Worm (Caenorhabditis elegans) whole organism, L3 larva: ENCODE results near the gene sulp-4.

Experiments
- R02D3.7 ChIP-seq: fragments of 150-350 bp; optimal IDR thresholded peaks from 2 replicates; lab custom pipeline; 2014; ENCODE audit warnings: missing biosample characterization, missing genetic modification characterization
- ZK546.5 ChIP-seq: sonication (generic microtip); optimal IDR thresholded peaks from 2 replicates; lab custom pipeline; 2017; ENCODE audit warnings: missing biosample characterization, missing genetic modification characterization
- aly-2 ChIP-seq: fragments of 150-350 bp; optimal IDR thresholded peaks from 2 replicates; lab custom pipeline; 2014; ENCODE audit warnings: missing biosample characterization, missing genetic modification characterization
- ama-1 ChIP-seq: fragments of 150-350 bp; optimal IDR thresholded peaks from 2 replicates; lab custom pipeline; 2018
- ceh-16 ChIP-seq: sonication (generic microtip); optimal IDR thresholded peaks from 2 replicates; lab custom pipeline; 2017; ENCODE audit warnings: missing biosample characterization, missing genetic modification characterization
- ceh-28 ChIP-seq: fragments of 150-350 bp; optimal IDR thresholded peaks from 2 replicates; lab custom pipeline; 2014; ENCODE audit warnings: missing biosample characterization, missing genetic modification reagents, missing genetic modification characterization
- ceh-82 ChIP-seq: fragments of 150-350 bp; optimal IDR thresholded peaks from 2 replicates; lab custom pipeline; 2014; ENCODE audit warnings: missing biosample characterization, missing genetic modification characterization
- ceh-9 ChIP-seq: sonication (generic microtip); optimal IDR thresholded peaks from 2 replicates; lab custom pipeline; 2018; ENCODE audit warnings: missing biosample characterization, missing genetic modification characterization
- daf-12 ChIP-seq: fragments of 150-350 bp; optimal IDR thresholded peaks from 2 replicates; lab custom pipeline; 2014; ENCODE audit warnings: missing biosample characterization, missing genetic modification reagents, missing genetic modification characterization
- egl-27 ChIP-seq: sonication (generic microtip); optimal IDR thresholded peaks from 4 replicates; lab custom pipeline; 2017; ENCODE audit warnings: missing biosample characterization, missing genetic modification reagents, missing genetic modification characterization
- egl-5 ChIP-seq: fragments of 150-350 bp; optimal IDR thresholded peaks from 2 replicates; lab custom pipeline; 2017; ENCODE audit warnings: missing biosample characterization, missing genetic modification reagents, missing genetic modification characterization, inconsistent platforms
- elt-1 ChIP-seq: fragments of 150-350 bp; optimal IDR thresholded peaks from 2 replicates; lab custom pipeline; 2014; ENCODE audit warnings: missing biosample characterization, missing genetic modification characterization
- elt-2 ChIP-seq: sonication (generic microtip); optimal IDR thresholded peaks from 2 replicates; lab custom pipeline; 2016; ENCODE audit warnings: missing genetic modification reagents, mild to moderate bottlenecking, missing genetic modification characterization, missing compliant biosample characterization
- elt-3 ChIP-seq, 3 experiments: fragments of 150-350 bp in 1 of 3; sonication (generic microtip) in 2 of 3; optimal IDR thresholded peaks; 2 replicates in 2 of 3; 4 replicates in 1 of 3; lab custom pipeline; 2014 to 2017; ENCODE audit warnings: missing biosample characterization in 3 of 3, missing genetic modification characterization in 3 of 3
- eor-1 ChIP-seq, 2 experiments: fragments of 150-350 bp; optimal IDR thresholded peaks; 2 replicates each; lab custom pipeline; 2014 to 2018; ENCODE audit warnings: missing biosample characterization in 2 of 2, missing genetic modification characterization in 2 of 2
- fkh-10 ChIP-seq: sonication (generic microtip); optimal IDR thresholded peaks from 2 replicates; lab custom pipeline; 2017; ENCODE audit warnings: missing biosample characterization, missing genetic modification reagents, missing genetic modification characterization
- fkh-2 ChIP-seq: fragments of 150-350 bp; optimal IDR thresholded peaks from 2 replicates; lab custom pipeline; 2014; ENCODE audit warnings: missing biosample characterization, missing genetic modification reagents, missing genetic modification characterization
- fos-1 ChIP-seq: fragments of 150-350 bp; optimal IDR thresholded peaks from 2 replicates; lab custom pipeline; 2014; ENCODE audit warnings: missing biosample characterization, missing genetic modification characterization
- hmg-11 ChIP-seq: sonication (generic microtip); optimal IDR thresholded peaks from 2 replicates; lab custom pipeline; 2016; ENCODE audit warnings: missing genetic modification characterization, missing compliant biosample characterization
- jun-1 ChIP-seq: fragments of 150-350 bp; optimal IDR thresholded peaks from 2 replicates; lab custom pipeline; 2014; ENCODE audit warnings: missing biosample characterization, missing genetic modification reagents, missing genetic modification characterization
- lin-15B ChIP-seq: fragments of 150-350 bp; optimal IDR thresholded peaks from 2 replicates; lab custom pipeline; 2014; ENCODE audit warnings: missing biosample characterization, missing genetic modification characterization
- lin-39 ChIP-seq: fragments of 150-350 bp; optimal IDR thresholded peaks from 2 replicates; lab custom pipeline; 2018; ENCODE audit warnings: missing biosample characterization, missing genetic modification reagents, missing genetic modification characterization
- lsy-12 ChIP-seq: sonication (generic microtip); optimal IDR thresholded peaks from 2 replicates; lab custom pipeline; 2016; ENCODE audit warnings: mild to moderate bottlenecking, missing genetic modification characterization, missing compliant biosample characterization
- mdl-1 ChIP-seq: fragments of 150-350 bp; optimal IDR thresholded peaks from 2 replicates; lab custom pipeline; 2014; ENCODE audit warnings: missing biosample characterization, missing genetic modification characterization
- mml-1 ChIP-seq: fragments of 150-350 bp; sonication (generic microtip); optimal IDR thresholded peaks from 3 replicates; lab custom pipeline; 2014; ENCODE audit warnings: missing biosample characterization, missing genetic modification characterization
- nfya-1 ChIP-seq: sonication (generic microtip); optimal IDR thresholded peaks from 2 replicates; lab custom pipeline; 2017; ENCODE audit warnings: missing genetic modification characterization, mild to moderate bottlenecking, missing compliant biosample characterization, antibody characterized with exemption, moderate library complexity; ENCODE audit not compliant: insufficient read depth
- nhr-11 ChIP-seq: fragments of 150-350 bp; optimal IDR thresholded peaks from 2 replicates; lab custom pipeline; 2014; ENCODE audit warnings: missing biosample characterization, missing genetic modification characterization
- nhr-12 ChIP-seq: fragments of 150-350 bp; optimal IDR thresholded peaks from 2 replicates; lab custom pipeline; 2014; ENCODE audit warnings: missing biosample characterization, missing genetic modification characterization
- nhr-23 ChIP-seq: fragments of 150-350 bp; optimal IDR thresholded peaks from 2 replicates; lab custom pipeline; 2014; ENCODE audit warnings: missing biosample characterization, missing genetic modification reagents, missing genetic modification characterization
- nhr-237 ChIP-seq: fragments of 150-350 bp; optimal IDR thresholded peaks from 2 replicates; lab custom pipeline; 2014; ENCODE audit warnings: missing biosample characterization, missing genetic modification characterization
- nhr-25 ChIP-seq: sonication (generic microtip); optimal IDR thresholded peaks from 2 replicates; lab custom pipeline; 2017; ENCODE audit warnings: missing biosample characterization, missing genetic modification characterization
- nhr-28 ChIP-seq: fragments of 150-350 bp; optimal IDR thresholded peaks from 2 replicates; lab custom pipeline; 2014; ENCODE audit warnings: missing biosample characterization, missing genetic modification characterization
- nhr-43 ChIP-seq: sonication (generic microtip); optimal IDR thresholded peaks from 2 replicates; lab custom pipeline; 2016; ENCODE audit warnings: mild to moderate bottlenecking, missing genetic modification characterization, missing compliant biosample characterization; ENCODE audit not compliant: poor library complexity, severe bottlenecking
- nhr-67 ChIP-seq: fragments of 150-350 bp; optimal IDR thresholded peaks from 2 replicates; lab custom pipeline; 2014; ENCODE audit warnings: missing biosample characterization, missing genetic modification characterization
- nhr-76 ChIP-seq: fragments of 150-350 bp; sonication (generic microtip); optimal IDR thresholded peaks from 5 replicates; lab custom pipeline; 2014; ENCODE audit warnings: missing biosample characterization, missing genetic modification characterization
- nhr-77 ChIP-seq: fragments of 150-350 bp; optimal IDR thresholded peaks from 2 replicates; lab custom pipeline; 2014; ENCODE audit warnings: missing biosample characterization, missing genetic modification characterization
- pha-4 ChIP-seq: fragments of 150-350 bp; optimal IDR thresholded peaks from 2 replicates; lab custom pipeline; 2014; ENCODE audit warnings: missing biosample characterization, missing genetic modification reagents, missing genetic modification characterization
- pqm-1 ChIP-seq: fragments of 150-350 bp; optimal IDR thresholded peaks from 2 replicates; lab custom pipeline; 2017; ENCODE audit warnings: missing biosample characterization, missing genetic modification characterization, inconsistent platforms
- sea-2 ChIP-seq: fragments of 150-350 bp; sonication (generic microtip); optimal IDR thresholded peaks from 4 replicates; lab custom pipeline; 2014; ENCODE audit warnings: missing biosample characterization, missing genetic modification reagents, missing genetic modification characterization
- skn-1 ChIP-seq: fragments of 150-350 bp; optimal IDR thresholded peaks from 2 replicates; lab custom pipeline; 2014; ENCODE audit warnings: missing biosample characterization, missing genetic modification characterization
- snpc-4 ChIP-seq: fragments of 150-350 bp; optimal IDR thresholded peaks from 2 replicates; lab custom pipeline; 2014; ENCODE audit warnings: missing biosample characterization, missing genetic modification characterization
- tbx-2 ChIP-seq: sonication (generic microtip); optimal IDR thresholded peaks from 2 replicates; lab custom pipeline; 2016; ENCODE audit warnings: mild to moderate bottlenecking, missing genetic modification characterization, missing compliant biosample characterization
- unc-39 ChIP-seq: sonication (generic microtip); optimal IDR thresholded peaks from 4 replicates; lab custom pipeline; 2017; ENCODE audit warnings: missing biosample characterization, missing genetic modification characterization
- unc-62 ChIP-seq: fragments of 150-350 bp; sonication (generic microtip); optimal IDR thresholded peaks from 4 replicates; lab custom pipeline; 2014; ENCODE audit warnings: missing biosample characterization, missing genetic modification reagents, missing genetic modification characterization
- zag-1 ChIP-seq: fragments of 150-350 bp; optimal IDR thresholded peaks from 2 replicates; lab custom pipeline; 2014; ENCODE audit warnings: missing biosample characterization, missing genetic modification characterization
- ztf-11 ChIP-seq: fragments of 150-350 bp; optimal IDR thresholded peaks from 2 replicates; lab custom pipeline; 2014; ENCODE audit warnings: missing biosample characterization, missing genetic modification characterization
- ztf-4 ChIP-seq: fragments of 150-350 bp; optimal IDR thresholded peaks from 2 replicates; lab custom pipeline; 2014; ENCODE audit warnings: missing biosample characterization, missing genetic modification characterization

sulp-4 gene

ce11 chrV:11887988-11888499 is 12.9 kb downstream of the sulp-4 start, which contains the start of gene adh-1:
Gene adh-1 (plus strand): TSS chrV:11888248.
- TF ChIP-seq nhr-77 (tag; lab: Kevin White, UChicago) (no peak), lin-15B (tag; lab: Kevin White, UChicago) (no peak), mml-1 (peak; percentile 26), hmg-11 (tag; lab: Kevin White, UChicago) (no peak), fkh-10 (GFP tag; lab: Kevin White, UChicago) (no peak), elt-1 (tag; lab: Kevin White, UChicago) (no peak), pqm-1 (tag; lab: Kevin White, UChicago) (peak; percentile 98), R02D3.7 (tag; lab: Kevin White, UChicago) (no peak), nhr-76 (peak; percentile 22), lin-39 (tag; lab: Kevin White, UChicago) (no peak), ZK546.5 (tag; lab: Kevin White, UChicago) (no peak), daf-12 (tag; lab: Kevin White, UChicago) (no peak), lsy-12 (tag; lab: Kevin White, UChicago) (no peak), nhr-23 (tag; lab: Kevin White, UChicago) (peak; percentile 76), jun-1 (tag; lab: Kevin White, UChicago) (peak; percentile 96), elt-3 (tag; optimal IDR thresholded peaks at IDR 0.05; lab: Kevin White, UChicago) (peak in 1 of 3 experiments; percentile 25), skn-1 (tag; lab: Kevin White, UChicago) (no peak), mdl-1 (tag; lab: Kevin White, UChicago) (peak; percentile 94), pha-4 (peak; percentile 70), ama-1 (lab: Kevin White, UChicago) (peak; percentile 96), egl-27 (tag; lab: Kevin White, UChicago) (no peak), nhr-11 (tag; lab: Kevin White, UChicago) (no peak), nhr-12 (tag; lab: Kevin White, UChicago) (no peak), sea-2 (GFP tag; lab: Kevin White, UChicago) (no peak), nhr-237 (tag; lab: Kevin White, UChicago) (no peak), ceh-16 (tag; lab: Kevin White, UChicago) (no peak), ceh-9 (no peak), nhr-28 (tag; lab: Kevin White, UChicago) (no peak), unc-62 (GFP tag; lab: Kevin White, UChicago) (no peak), aly-2 (tag; lab: Kevin White, UChicago) (no peak), egl-5 (tag; lab: Kevin White, UChicago) (no peak), fos-1 (tag; lab: Kevin White, UChicago) (no peak), nhr-67 (tag; lab: Kevin White, UChicago) (no peak), snpc-4 (no peak), elt-2 (tag; lab: Kevin White, UChicago) (peak; percentile 47), nhr-25 (tag; lab: Kevin White, UChicago) (peak; percentile 10), ceh-28 (tag; lab: Kevin White, UChicago) (peak; percentile 44), zag-1 (no peak), unc-39 (tag; lab: Kevin White, UChicago) (no peak), ceh-82 (tag; lab: Kevin White, UChicago) (no peak), ztf-11 (tag; lab: Kevin White, UChicago) (no peak), nfya-1 (tag; lab: Kevin White, UChicago) (peak; percentile 59), eor-1 (tag; optimal IDR thresholded peaks at IDR 0.05; lab: Kevin White, UChicago) (no peak), nhr-43 (tag; lab: Kevin White, UChicago) (peak; percentile 95), fkh-2 (tag; lab: Kevin White, UChicago) (no peak), ztf-4 (peak; percentile 20), tbx-2 (tag; lab: Kevin White, UChicago) (peak; percentile 33)
